Fruit fly (Drosophila melanogaster) whole organism, embryonic: ENCODE results near the gene CG15641.

ENCODE experiments used
- Adf1 ChIP-seq: fragments of 200-800 bp; sonication (Bioruptor generic); IDR thresholded peaks from 2 replicates; pipeline ENCODE4 v1.3.6; 2022; ENCODE audit warnings: missing biosample characterization, missing genetic modification characterization
- C15 ChIP-seq: fragments of 200-800 bp; sonication (Bioruptor generic); IDR thresholded peaks from 3 replicates; pipeline ENCODE4 v1.3.6; 2022; ENCODE audit warnings: missing biosample characterization, missing genetic modification characterization
- CG11695 ChIP-seq: fragments of 200-800 bp; sonication (Bioruptor generic); IDR thresholded peaks from 3 replicates; pipeline ENCODE4 v1.3.6; 2022; ENCODE audit warnings: missing biosample characterization, missing genetic modification characterization
- CG12744 ChIP-seq: fragments of 200-800 bp; sonication (Bioruptor generic); optimal IDR thresholded peaks from 2 replicates; lab custom pipeline; 2016; ENCODE audit warnings: missing biosample characterization, missing genetic modification characterization
- CG13424 ChIP-seq: fragments of 200-800 bp; sonication (Bioruptor generic); optimal IDR thresholded peaks from 2 replicates; lab custom pipeline; 2019; ENCODE audit warnings: missing biosample characterization, mild to moderate bottlenecking, missing genetic modification characterization, moderate library complexity
- CG14965 ChIP-seq: fragments of 200-800 bp; sonication (Bioruptor generic); optimal IDR thresholded peaks from 2 replicates; lab custom pipeline; 2016; ENCODE audit warnings: missing biosample characterization, missing genetic modification characterization, borderline replicate concordance
- CG1529 ChIP-seq: fragments of 200-800 bp; sonication (Bioruptor generic); optimal IDR thresholded peaks from 3 replicates; lab custom pipeline; 2018; ENCODE audit warnings: missing biosample characterization, missing genetic modification characterization
- CG15479 ChIP-seq: fragments of 200-800 bp; sonication (Bioruptor generic); optimal IDR thresholded peaks from 3 replicates; lab custom pipeline; 2019; ENCODE audit warnings: missing biosample characterization, mild to moderate bottlenecking, missing genetic modification characterization, moderate library complexity
- CG15601 ChIP-seq: fragments of 200-800 bp; sonication (Bioruptor generic); optimal IDR thresholded peaks from 3 replicates; lab custom pipeline; 2019; ENCODE audit warnings: missing biosample characterization, mild to moderate bottlenecking, missing genetic modification characterization, moderate library complexity
- CG16779 ChIP-seq: fragments of 200-800 bp; sonication (Bioruptor generic); IDR thresholded peaks from 2 replicates; pipeline ENCODE4 v1.3.6; 2022; ENCODE audit warnings: missing biosample characterization, missing genetic modification characterization
- CG17328 ChIP-seq: fragments of 200-800 bp; sonication (Bioruptor generic); IDR thresholded peaks from 2 replicates; pipeline ENCODE4 v1.3.6; 2022; ENCODE audit warnings: missing biosample characterization, missing genetic modification characterization
- CG2120 ChIP-seq: fragments of 200-800 bp; sonication (Bioruptor generic); optimal IDR thresholded peaks from 3 replicates; lab custom pipeline; 2016; ENCODE audit warnings: missing biosample characterization, missing genetic modification characterization
- CG32767 ChIP-seq: fragments of 200-800 bp; sonication (Bioruptor generic); IDR thresholded peaks from 2 replicates; pipeline ENCODE4 v1.3.6; 2022; ENCODE audit warnings: missing biosample characterization, missing genetic modification characterization
- CG32772 ChIP-seq: fragments of 200-800 bp; sonication (Bioruptor generic); IDR thresholded peaks from 2 replicates; pipeline ENCODE4 v1.3.6; 2022; ENCODE audit warnings: missing biosample characterization, missing genetic modification characterization
- CG33213 ChIP-seq: fragments of 200-800 bp; sonication (Bioruptor generic); optimal IDR thresholded peaks from 3 replicates; lab custom pipeline; 2016; ENCODE audit warnings: missing biosample characterization, missing genetic modification characterization
- CG4360 ChIP-seq: fragments of 200-800 bp; sonication (Bioruptor generic); IDR thresholded peaks from 2 replicates; pipeline ENCODE4 v1.3.6; 2022; ENCODE audit warnings: missing biosample characterization, missing genetic modification characterization
- CG6175 ChIP-seq: fragments of 200-800 bp; sonication (Bioruptor generic); IDR thresholded peaks from 3 replicates; pipeline ENCODE4 v1.3.6; 2022; ENCODE audit warnings: missing biosample characterization, missing genetic modification characterization
- CG6689 ChIP-seq: fragments of 200-800 bp; sonication (Bioruptor generic); IDR thresholded peaks from 2 replicates; pipeline ENCODE4 v1.3.6; 2022; ENCODE audit warnings: missing biosample characterization, missing genetic modification characterization
- CG7357 ChIP-seq: fragments of 200-800 bp; sonication (Bioruptor generic); IDR thresholded peaks from 3 replicates; pipeline ENCODE4 v1.3.6; 2022; ENCODE audit warnings: missing biosample characterization, missing genetic modification characterization
- CG8290 ChIP-seq, 3 experiments: fragments of 200-800 bp; sonication (Bioruptor generic); optimal IDR thresholded peaks; 2 replicates each; lab custom pipeline; 2016 to 2019; ENCODE audit warnings: missing biosample characterization in 3 of 3, missing genetic modification characterization in 3 of 3, mild to moderate bottlenecking in 2 of 3, moderate library complexity in 1 of 3
- CG8924 ChIP-seq: fragments of 200-800 bp; optimal IDR thresholded peaks from 3 replicates; lab custom pipeline; 2019; ENCODE audit warnings: missing biosample characterization, mild to moderate bottlenecking, missing genetic modification characterization, moderate library complexity
- CG9215 ChIP-seq: fragments of 200-800 bp; sonication (Bioruptor generic); IDR thresholded peaks from 2 replicates; pipeline ENCODE4 v1.3.6; 2022; ENCODE audit warnings: missing biosample characterization, missing genetic modification characterization
- CG9609 ChIP-seq: fragments of 200-800 bp; sonication (Bioruptor generic); optimal IDR thresholded peaks from 3 replicates; lab custom pipeline; 2016; ENCODE audit warnings: missing biosample characterization, missing genetic modification characterization
- CG9727 ChIP-seq: fragments of 200-800 bp; sonication (Bioruptor generic); optimal IDR thresholded peaks from 3 replicates; lab custom pipeline; 2017; ENCODE audit warnings: missing biosample characterization, mild to moderate bottlenecking, missing genetic modification characterization
- Camta ChIP-seq: fragments of 200-800 bp; sonication (Bioruptor generic); optimal IDR thresholded peaks from 2 replicates; lab custom pipeline; 2016; ENCODE audit warnings: missing biosample characterization, missing genetic modification characterization
- Gsc ChIP-seq: fragments of 200-800 bp; sonication (Bioruptor generic); IDR thresholded peaks from 2 replicates; pipeline ENCODE4 v1.3.6; 2022; ENCODE audit warnings: missing biosample characterization, missing genetic modification characterization
- HLHmδ ChIP-seq: fragments of 200-800 bp; sonication (Bioruptor generic); optimal IDR thresholded peaks from 2 replicates; lab custom pipeline; 2018; ENCODE audit warnings: missing biosample characterization, mild to moderate bottlenecking, missing genetic modification characterization, moderate library complexity
- Hr3 ChIP-seq: fragments of 200-800 bp; sonication (Bioruptor generic); optimal IDR thresholded peaks from 3 replicates; lab custom pipeline; 2016; ENCODE audit warnings: missing biosample characterization, missing genetic modification characterization
- Hr51 ChIP-seq, 2 experiments: fragments of 200-800 bp; sonication (Bioruptor generic); optimal IDR thresholded peaks; 2 replicates in 1 of 2; 3 replicates in 1 of 2; lab custom pipeline; 2016 to 2018; ENCODE audit warnings: missing biosample characterization in 2 of 2, missing genetic modification characterization in 2 of 2, mild to moderate bottlenecking in 1 of 2, moderate library complexity in 1 of 2
- Side ChIP-seq: fragments of 200-800 bp; sonication (Bioruptor generic); optimal IDR thresholded peaks from 2 replicates; lab custom pipeline; 2016; ENCODE audit warnings: missing biosample characterization, missing genetic modification characterization
- Vsx1 ChIP-seq: fragments of 200-800 bp; sonication (Bioruptor generic); optimal IDR thresholded peaks from 2 replicates; lab custom pipeline; 2017; ENCODE audit warnings: missing biosample characterization, mild to moderate bottlenecking, missing genetic modification characterization, missing genetic modification reagents
- bab2 ChIP-seq: fragments of 200-800 bp; sonication (Bioruptor generic); optimal IDR thresholded peaks from 2 replicates; lab custom pipeline; 2016; ENCODE audit warnings: missing biosample characterization, missing genetic modification characterization
- bowl ChIP-seq: fragments of 200-800 bp; sonication (Bioruptor generic); IDR thresholded peaks from 2 replicates; pipeline ENCODE4 v1.3.6; 2022; ENCODE audit warnings: missing biosample characterization, missing genetic modification characterization
- chinmo ChIP-seq: fragments of 200-800 bp; sonication (Bioruptor generic); IDR thresholded peaks from 4 replicates; pipeline ENCODE4 v1.3.6; 2022; ENCODE audit warnings: missing biosample characterization, missing genetic modification characterization; ENCODE audit not compliant: partially characterized antibody
- chn ChIP-seq: fragments of 200-800 bp; sonication (Bioruptor generic); optimal IDR thresholded peaks from 2 replicates; lab custom pipeline; 2016; ENCODE audit warnings: missing biosample characterization, missing genetic modification characterization
- eyg ChIP-seq: fragments of 200-800 bp; sonication (Bioruptor generic); optimal IDR thresholded peaks from 3 replicates; lab custom pipeline; 2016; ENCODE audit warnings: missing biosample characterization, missing genetic modification characterization
- gcm ChIP-seq: fragments of 200-800 bp; sonication (Bioruptor generic); optimal IDR thresholded peaks from 2 replicates; lab custom pipeline; 2019; ENCODE audit warnings: missing biosample characterization, mild to moderate bottlenecking, missing genetic modification characterization, moderate library complexity
- gcm2 ChIP-seq: fragments of 200-800 bp; sonication (Bioruptor generic); optimal IDR thresholded peaks from 2 replicates; lab custom pipeline; 2016; ENCODE audit warnings: missing biosample characterization, missing genetic modification characterization
- grau ChIP-seq: fragments of 200-800 bp; optimal IDR thresholded peaks from 3 replicates; lab custom pipeline; 2019; ENCODE audit warnings: missing biosample characterization, mild to moderate bottlenecking, missing genetic modification characterization, moderate library complexity
- hb ChIP-seq: fragments of 200-800 bp; sonication (Bioruptor generic); IDR thresholded peaks from 3 replicates; pipeline ENCODE4 v1.3.6; 2022; ENCODE audit warnings: missing biosample characterization, missing genetic modification characterization; ENCODE audit not compliant: partially characterized antibody
- her ChIP-seq: fragments of 200-800 bp; sonication (Bioruptor generic); optimal IDR thresholded peaks from 2 replicates; lab custom pipeline; 2016; ENCODE audit warnings: missing biosample characterization, missing genetic modification characterization
- inv ChIP-seq: fragments of 200-800 bp; sonication (Bioruptor generic); IDR thresholded peaks from 2 replicates; pipeline ENCODE4 v1.3.6; 2022; ENCODE audit warnings: missing biosample characterization, missing genetic modification characterization; ENCODE audit not compliant: partially characterized antibody
- jumu ChIP-seq: fragments of 200-800 bp; sonication (Bioruptor generic); optimal IDR thresholded peaks from 3 replicates; lab custom pipeline; 2016; ENCODE audit warnings: missing biosample characterization, missing genetic modification characterization
- klu ChIP-seq: fragments of 200-800 bp; sonication (Bioruptor generic); IDR thresholded peaks from 2 replicates; pipeline ENCODE4 v1.3.6; 2022; ENCODE audit warnings: missing biosample characterization, missing genetic modification characterization
- lab ChIP-seq: fragments of 200-800 bp; sonication (Bioruptor generic); optimal IDR thresholded peaks from 3 replicates; lab custom pipeline; 2017; ENCODE audit warnings: missing biosample characterization, missing genetic modification characterization, mild to moderate bottlenecking, moderate library complexity, missing genetic modification reagents
- lbe ChIP-seq: fragments of 200-800 bp; sonication (Bioruptor generic); optimal IDR thresholded peaks from 2 replicates; lab custom pipeline; 2016; ENCODE audit warnings: missing biosample characterization, mild to moderate bottlenecking, missing genetic modification characterization
- psq ChIP-seq: fragments of 200-800 bp; sonication (Bioruptor generic); optimal IDR thresholded peaks from 2 replicates; lab custom pipeline; 2017; ENCODE audit warnings: missing biosample characterization, missing genetic modification characterization
- sima ChIP-seq: fragments of 200-800 bp; sonication (Bioruptor generic); optimal IDR thresholded peaks from 2 replicates; lab custom pipeline; 2016; ENCODE audit warnings: missing biosample characterization, missing genetic modification characterization
- slou ChIP-seq: fragments of 200-800 bp; sonication (Bioruptor generic); optimal IDR thresholded peaks from 3 replicates; lab custom pipeline; 2016; ENCODE audit warnings: missing biosample characterization, missing genetic modification characterization
- tna ChIP-seq: fragments of 200-800 bp; sonication (Bioruptor generic); IDR thresholded peaks from 2 replicates; pipeline ENCODE4 v1.3.6; 2022; ENCODE audit warnings: missing biosample characterization, missing genetic modification characterization; ENCODE audit not compliant: partially characterized antibody
- vfl ChIP-seq: fragments of 200-800 bp; sonication (Bioruptor generic); optimal IDR thresholded peaks from 2 replicates; lab custom pipeline; 2016; ENCODE audit warnings: missing biosample characterization, missing genetic modification characterization

Gene CG15641

DNA sequence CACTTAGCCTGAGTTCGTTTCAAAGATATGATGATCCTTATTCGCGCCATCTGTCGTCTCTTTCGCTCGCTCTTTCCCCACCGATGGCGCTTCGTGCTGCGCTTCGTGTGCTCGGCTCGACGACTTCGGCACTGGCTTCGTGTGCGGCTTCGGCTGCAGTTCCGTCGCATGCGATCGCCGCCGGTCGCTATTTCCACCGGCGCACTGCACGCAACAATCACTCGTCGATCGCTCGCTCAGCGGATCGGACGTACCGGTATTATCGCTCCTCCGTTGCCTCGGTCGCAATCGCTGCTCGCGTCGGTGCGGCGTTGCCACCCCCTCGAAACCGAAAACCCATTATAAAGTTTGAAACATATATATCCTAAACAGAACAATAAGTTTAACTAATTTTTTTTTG, 31.1 kb downstream of the CG15641 start (continued):
- TF ChIP-seq CG12744 (GFP tag; lab: Kevin White, UChicago) (peak; percentile 57), her (GFP tag; lab: Kevin White, UChicago) (peak; percentile 3), CG11695 (GFP tag; lab: Robert Waterston, UW) (no peak), CG2120 (GFP tag; lab: Kevin White, UChicago) (peak; percentile 8), eyg (GFP tag; lab: Kevin White, UChicago) (no peak), CG33213 (GFP tag; lab: Kevin White, UChicago) (peak; percentile 13), chinmo (GFP tag; lab: Robert Waterston, UW) (peak; percentile 82; the same call in 3 of the 4 replicates), Hr3 (no peak), Side (no peak), jumu (GFP tag; lab: Kevin White, UChicago) (peak; percentile 27), chn (peak; percentile 30), CG4360 (GFP tag; lab: Robert Waterston, UW) (0 out of 2 replicates have a peak, but pooled peaks have one; percentile 28), CG6689 (GFP tag; lab: Robert Waterston, UW) (no peak), slou (GFP tag; lab: Kevin White, UChicago) (no peak), CG9215 (no peak), CG17328 (peak; percentile 44), gcm2 (GFP tag; lab: Kevin White, UChicago) (no peak), psq (no peak), gcm (peak; percentile 34), CG32767 (no peak), CG1529 (GFP tag; lab: Kevin White, UChicago) (no peak), hb (no peak), CG13424 (tag; lab: Kevin White, UChicago) (peak; percentile 8), lbe (GFP tag; lab: Kevin White, UChicago) (no peak), CG9609 (GFP tag; lab: Kevin White, UChicago) (no peak), bowl (GFP tag; lab: Robert Waterston, UW) (0 out of 2 replicates have a peak, but pooled peaks have one; percentile 20), CG8924 (tag; lab: Kevin White, UChicago) (peak; percentile 6), Vsx1 (GFP tag; lab: Kevin White, UChicago) (no peak), CG15479 (GFP tag; lab: Kevin White, UChicago) (peak; percentile 77), sima (GFP tag; lab: Kevin White, UChicago) (no peak), Camta (GFP tag; lab: Kevin White, UChicago) (peak; percentile 7), klu (GFP tag; lab: Robert Waterston, UW) (no peak), CG14965 (no peak), C15 (no peak), grau (peak; percentile 11), Adf1 (GFP tag; lab: Robert Waterston, UW) (peak; percentile 47; the same call in 1 of the 2 replicates), CG8290 (GFP tag; optimal IDR thresholded peaks at IDR 0.05; lab: Kevin White, UChicago) (peak; percentile 51), CG8290 (tag; optimal IDR thresholded peaks at IDR 0.05; lab: Kevin White, UChicago) (peak; percentile 79 to 85), CG9727 (GFP tag; lab: Kevin White, UChicago) (peak; percentile 44), CG6175 (0 out of 3 replicates have a peak, but pooled peaks have one; percentile 32), HLHmδ (GFP tag; lab: Kevin White, UChicago) (peak; percentile 75), bab2 (no peak), tna (peak; percentile 33; the same call in 1 of the 2 replicates), CG16779 (GFP tag; lab: Robert Waterston, UW) (no peak), vfl (no peak), CG32772 (GFP tag; lab: Robert Waterston, UW) (peak; percentile 12; the same call in 1 of the 2 replicates), Gsc (GFP tag; lab: Robert Waterston, UW) (no peak), lab (GFP tag; lab: Kevin White, UChicago) (peak; percentile 67), inv (GFP tag; lab: Robert Waterston, UW) (no peak), CG7357 (GFP tag; lab: Robert Waterston, UW) (0 out of 3 replicates have a peak, but pooled peaks have one; percentile 17), CG15601 (tag; lab: Kevin White, UChicago) (peak; percentile 4), Hr51 (GFP tag; optimal IDR thresholded peaks at IDR 0.05; lab: Kevin White, UChicago) (peak in 1 of 2 experiments; percentile 0)
